Worm (Caenorhabditis elegans) whole organism, young adult: Measurements from ENCODE around the gene cogc-6.

ENCODE experiments used
- B0336.3 ChIP-seq: fragments of 200-800 bp; sonication (Bioruptor generic); IDR thresholded peaks from 2 replicates; pipeline ENCODE4 v1.3.6; 2022; ENCODE audit warnings: missing genetic modification characterization, missing compliant biosample characterization
- C17E4.6 ChIP-seq: fragments of 200-800 bp; sonication (Bioruptor generic); IDR thresholded peaks from 2 replicates; pipeline ENCODE4 v1.3.6; 2022; ENCODE audit warnings: missing genetic modification reagents, missing genetic modification characterization, missing compliant biosample characterization
- F22D6.2 ChIP-seq: sonication (generic microtip); optimal IDR thresholded peaks from 2 replicates; lab custom pipeline; 2016; ENCODE audit warnings: mild to moderate bottlenecking, missing genetic modification characterization, missing compliant biosample characterization
- F23B12.7 ChIP-seq: sonication (generic microtip); optimal IDR thresholded peaks from 2 replicates; lab custom pipeline; 2017; ENCODE audit warnings: missing genetic modification characterization, mild to moderate bottlenecking, missing compliant biosample characterization, antibody characterized with exemption, moderate library complexity; ENCODE audit not compliant: insufficient read depth
- F55B11.4 ChIP-seq: sonication (generic microtip); optimal IDR thresholded peaks from 2 replicates; lab custom pipeline; 2016; ENCODE audit warnings: missing compliant biosample characterization, missing genetic modification characterization, borderline replicate concordance; ENCODE audit not compliant: insufficient read depth
- Y53G8AR.9 ChIP-seq: fragments of 200-800 bp; sonication (Bioruptor generic); conservative IDR thresholded peaks from 2 replicates; pipeline ENCODE4 v1.3.6; 2022; ENCODE audit warnings: missing genetic modification reagents, missing genetic modification characterization, missing compliant biosample characterization
- Y67H2A.10 ChIP-seq: fragments of 200-800 bp; sonication (Bioruptor generic); conservative IDR thresholded peaks from 2 replicates; pipeline ENCODE4 v1.3.6; 2022; ENCODE audit warnings: missing genetic modification reagents, missing genetic modification characterization, missing compliant biosample characterization
- Y79H2A.3 ChIP-seq: fragments of 200-800 bp; sonication (Bioruptor generic); conservative IDR thresholded peaks from 2 replicates; pipeline ENCODE4 v1.3.6; 2022; ENCODE audit warnings: missing genetic modification reagents, missing genetic modification characterization, missing compliant biosample characterization
- Y95B8A.8 ChIP-seq: fragments of 200-800 bp; sonication (Bioruptor generic); IDR thresholded peaks from 2 replicates; pipeline ENCODE4 v1.3.6; 2022; ENCODE audit warnings: missing genetic modification reagents, missing genetic modification characterization, missing compliant biosample characterization
- akir-1 ChIP-seq: fragments of 200-800 bp; sonication (Bioruptor generic); optimal IDR thresholded peaks from 2 replicates; lab custom pipeline; 2018; ENCODE audit warnings: mild to moderate bottlenecking, missing genetic modification characterization, moderate library complexity, missing compliant biosample characterization
- atf-7 ChIP-seq: sonication (generic microtip); optimal IDR thresholded peaks from 2 replicates; lab custom pipeline; 2017; ENCODE audit warnings: mild to moderate bottlenecking, missing genetic modification characterization, missing compliant biosample characterization
- cebp-1 ChIP-seq, 2 experiments: fragments of 200-800 bp in 1 of 2; sonication (Bioruptor generic) in 1 of 2; sonication (generic microtip) in 1 of 2; IDR thresholded peaks in 1 of 2; optimal IDR thresholded peaks in 1 of 2; 2 replicates each; pipeline versions ENCODE4 v1.3.6 to Lab custom; 2017 to 2022; ENCODE audit warnings: missing compliant biosample characterization in 2 of 2, missing genetic modification characterization in 2 of 2, mild to moderate bottlenecking in 1 of 2, missing genetic modification reagents in 1 of 2, moderate library complexity in 1 of 2
- cebp-2 ChIP-seq: fragments of 200-800 bp; sonication (Bioruptor generic); IDR thresholded peaks from 2 replicates; pipeline ENCODE4 v1.3.6; 2022; ENCODE audit warnings: missing genetic modification characterization, missing compliant biosample characterization
- ceh-100 ChIP-seq: fragments of 200-800 bp; sonication (Bioruptor generic); IDR thresholded peaks from 2 replicates; pipeline ENCODE4 v1.3.6; 2022; ENCODE audit warnings: missing genetic modification reagents, missing genetic modification characterization, missing compliant biosample characterization
- ceh-58 ChIP-seq: fragments of 200-800 bp; sonication (Bioruptor generic); IDR thresholded peaks from 2 replicates; pipeline ENCODE4 v1.3.6; 2022; ENCODE audit warnings: missing genetic modification characterization, missing compliant biosample characterization
- egl-44 ChIP-seq: fragments of 200-800 bp; sonication (Bioruptor generic); IDR thresholded peaks from 2 replicates; pipeline ENCODE4 v1.3.6; 2022; ENCODE audit warnings: missing genetic modification reagents, missing genetic modification characterization, missing compliant biosample characterization
- hlh-26 ChIP-seq: fragments of 200-800 bp; sonication (Bioruptor generic); conservative IDR thresholded peaks from 2 replicates; pipeline ENCODE4 v1.3.6; 2022; ENCODE audit warnings: missing genetic modification reagents, missing genetic modification characterization, missing compliant biosample characterization
- hmg-1.2 ChIP-seq: fragments of 200-800 bp; sonication (Bioruptor generic); IDR thresholded peaks from 2 replicates; pipeline ENCODE4 v1.3.6; 2022; ENCODE audit warnings: missing genetic modification reagents, missing genetic modification characterization, missing compliant biosample characterization
- hsf-1 ChIP-seq: fragments of 200-800 bp; sonication (Bioruptor generic); IDR thresholded peaks from 2 replicates; pipeline ENCODE4 v1.3.6; 2022; ENCODE audit warnings: missing genetic modification reagents, missing genetic modification characterization, missing compliant biosample characterization
- lin-26 ChIP-seq: fragments of 200-800 bp; sonication (Bioruptor generic); IDR thresholded peaks from 2 replicates; pipeline ENCODE4 v1.3.6; 2022; ENCODE audit warnings: missing genetic modification reagents, missing genetic modification characterization, missing compliant biosample characterization
- madf-10 ChIP-seq: sonication (generic microtip); optimal IDR thresholded peaks from 2 replicates; lab custom pipeline; 2016; ENCODE audit warnings: mild to moderate bottlenecking, missing genetic modification characterization, missing compliant biosample characterization
- mes-4 ChIP-seq: sonication (generic microtip); optimal IDR thresholded peaks from 2 replicates; lab custom pipeline; 2016; ENCODE audit warnings: missing genotype, missing genetic modification characterization, missing compliant biosample characterization
- mxl-1 ChIP-seq: sonication (generic microtip); optimal IDR thresholded peaks from 2 replicates; lab custom pipeline; 2016; ENCODE audit warnings: missing genetic modification characterization, missing compliant biosample characterization
- nhr-179 ChIP-seq: sonication (generic microtip); optimal IDR thresholded peaks from 2 replicates; lab custom pipeline; 2016; ENCODE audit warnings: mild to moderate bottlenecking, missing genetic modification characterization, missing compliant biosample characterization
- nhr-90 ChIP-seq: sonication (generic microtip); optimal IDR thresholded peaks from 2 replicates; lab custom pipeline; 2016; ENCODE audit warnings: missing genotype, mild to moderate bottlenecking, missing genetic modification characterization, missing compliant biosample characterization
- rcor-1 ChIP-seq: fragments of 200-800 bp; sonication (Bioruptor generic); IDR thresholded peaks from 2 replicates; pipeline ENCODE4 v1.3.6; 2022; ENCODE audit warnings: missing genetic modification reagents, missing genetic modification characterization, missing compliant biosample characterization
- sea-2 ChIP-seq: fragments of 200-800 bp; sonication (Bioruptor generic); IDR thresholded peaks from 2 replicates; pipeline ENCODE4 v1.3.6; 2022; ENCODE audit warnings: missing genetic modification characterization, missing compliant biosample characterization
- somi-1 ChIP-seq: fragments of 200-800 bp; sonication (Bioruptor generic); optimal IDR thresholded peaks from 2 replicates; lab custom pipeline; 2018; ENCODE audit warnings: mild to moderate bottlenecking, missing genetic modification characterization, missing compliant biosample characterization

Gene cogc-6

ce11 chrV:8203085-8203643 is 18.0 kb downstream of the cogc-6 start, which contains the start of gene cest-17:
TSS of gene cest-17 (plus strand) at chrV:8203332.
- TF ChIP-seq hmg-1.2 (GFP tag; lab: Robert Waterston, UW): peak; percentile 30; the same call in 1 of the 2 replicates
- TF ChIP-seq mes-4 (tag; lab: Kevin White, UChicago): no peak
- TF ChIP-seq, all 124 proteins: peak for 1

ce11 chrV:8201229-8201858 is 19.8 kb downstream of the cogc-6 start, which contains the start of gene cri-2:
TSS of gene cri-2 (plus strand) at chrV:8201808.
- TF ChIP-seq hmg-1.2 (GFP tag; lab: Robert Waterston, UW) (peak; percentile 18; the same call in 1 of the 2 replicates), cebp-1 (GFP tag; IDR thresholded peaks at IDR 0.05; lab: Robert Waterston, UW) (no peak), cebp-1 (tag; optimal IDR thresholded peaks at IDR 0.05; lab: Kevin White, UChicago) (no peak), akir-1 (GFP tag; lab: Kevin White, UChicago) (no peak), mes-4 (tag; lab: Kevin White, UChicago) (no peak), F55B11.4 (tag; lab: Kevin White, UChicago) (no peak)

- TF ChIP-seq mxl-1 (tag; lab: Kevin White, UChicago) (no peak), Y67H2A.10 (GFP tag; lab: Robert Waterston, UW) (no peak), nhr-90 (tag; lab: Kevin White, UChicago) (no peak), nhr-179 (no peak), sea-2 (GFP tag; lab: Robert Waterston, UW) (no peak), madf-10 (tag; lab: Kevin White, UChicago) (no peak)
These were observed 22.1 kb downstream of the cogc-6 start, which contains the start of gene F20D6.11 for ce11 chrV:8198994-8199393. TSS of gene F20D6.11 (minus strand) at chrV:8199094.

- TF ChIP-seq cebp-2 (GFP tag; lab: Robert Waterston, UW): no peak
- TF ChIP-seq egl-44 (GFP tag; lab: Robert Waterston, UW): no peak
- TF ChIP-seq atf-7: no peak
- no peak for TF ChIP-seq somi-1 (GFP tag; lab: Kevin White, UChicago)
- no peak for TF ChIP-seq F22D6.2
- TF ChIP-seq mxl-1 (tag; lab: Kevin White, UChicago): no peak
- no peak for TF ChIP-seq ceh-58 (GFP tag; lab: Robert Waterston, UW)
These were observed 24.1 kb downstream of the cogc-6 start for ce11 chrV:8196993-8197392.

- TF ChIP-seq hlh-26 (GFP tag; lab: Robert Waterston, UW): no peak
- no peak for TF ChIP-seq hsf-1 (GFP tag; lab: Robert Waterston, UW)
- no peak for TF ChIP-seq ceh-100 (GFP tag; lab: Robert Waterston, UW)
- TF ChIP-seq Y79H2A.3 (GFP tag; lab: Robert Waterston, UW): no peak
- no peak for TF ChIP-seq C17E4.6 (GFP tag; lab: Robert Waterston, UW)
- no peak for TF ChIP-seq nhr-90 (tag; lab: Kevin White, UChicago)
- TF ChIP-seq hmg-1.2 (GFP tag; lab: Robert Waterston, UW): no peak
- TF ChIP-seq rcor-1: no peak
- no peak for TF ChIP-seq B0336.3
These were observed 25.2 kb downstream of the cogc-6 start, which contains the start of gene F20D6.10 for ce11 chrV:8195889-8196418. TSS of gene F20D6.10 (minus strand) at chrV:8195939.

- TF ChIP-seq Y95B8A.8 (GFP tag; lab: Robert Waterston, UW) (no peak), Y53G8AR.9 (GFP tag; lab: Robert Waterston, UW) (no peak), lin-26 (no peak), F23B12.7 (tag; lab: Kevin White, UChicago) (no peak)
These were observed 30.7 kb downstream of the cogc-6 start, which contains the start of gene F20D6.1 for ce11 chrV:8190430-8190829. TSS of gene F20D6.1 (plus strand) at chrV:8190730.
